Worm (Caenorhabditis elegans) whole organism, midembryonic: ENCODE measurements around the gene nhr-68.

Source experiments
- T22C8.4 ChIP-seq: fragments of 200-800 bp; sonication (Bioruptor generic); IDR thresholded peaks from 2 replicates; pipeline ENCODE4 v1.3.6; 2022; ENCODE audit warnings: missing genetic modification characterization, missing compliant biosample characterization
- cog-1 ChIP-seq: sonication (generic microtip); optimal IDR thresholded peaks from 2 replicates; lab custom pipeline; 2016; ENCODE audit warnings: missing genetic modification characterization, missing compliant biosample characterization
- flt-1 ChIP-seq: fragments of 200-800 bp; sonication (Bioruptor generic); IDR thresholded peaks from 2 replicates; pipeline ENCODE4 v1.3.6; 2022; ENCODE audit warnings: missing genetic modification characterization, missing compliant biosample characterization
- klf-2 ChIP-seq: fragments of 200-800 bp; sonication (Bioruptor generic); conservative IDR thresholded peaks from 2 replicates; pipeline ENCODE4 v1.3.6; 2022; ENCODE audit warnings: missing genetic modification reagents, missing genetic modification characterization, missing compliant biosample characterization
- med-1 ChIP-seq: sonication (generic microtip); optimal IDR thresholded peaks from 2 replicates; lab custom pipeline; 2017; ENCODE audit warnings: missing genetic modification characterization, mild to moderate bottlenecking, missing compliant biosample characterization, antibody characterized with exemption, missing genetic modification reagents; ENCODE audit not compliant: insufficient read depth
- ref-1 ChIP-seq: fragments of 200-800 bp; sonication (Bioruptor generic); conservative IDR thresholded peaks from 2 replicates; pipeline ENCODE4 v1.3.6; 2022; ENCODE audit warnings: missing genetic modification reagents, missing genetic modification characterization, missing compliant biosample characterization
- tab-1 ChIP-seq: fragments of 200-800 bp; sonication (Bioruptor generic); IDR thresholded peaks from 2 replicates; pipeline ENCODE4 v1.3.6; 2022; ENCODE audit warnings: missing genetic modification characterization, missing compliant biosample characterization
- ztf-23 ChIP-seq: fragments of 200-800 bp; sonication (Bioruptor generic); IDR thresholded peaks from 2 replicates; pipeline ENCODE4 v1.3.6; 2022; ENCODE audit warnings: missing genetic modification reagents, missing genetic modification characterization, missing compliant biosample characterization
- ztf-29 ChIP-seq: fragments of 200-800 bp; sonication (Bioruptor generic); IDR thresholded peaks from 2 replicates; pipeline ENCODE4 v1.3.6; 2022; ENCODE audit warnings: missing genetic modification reagents, missing genetic modification characterization, missing compliant biosample characterization

Gene nhr-68

DNA sequence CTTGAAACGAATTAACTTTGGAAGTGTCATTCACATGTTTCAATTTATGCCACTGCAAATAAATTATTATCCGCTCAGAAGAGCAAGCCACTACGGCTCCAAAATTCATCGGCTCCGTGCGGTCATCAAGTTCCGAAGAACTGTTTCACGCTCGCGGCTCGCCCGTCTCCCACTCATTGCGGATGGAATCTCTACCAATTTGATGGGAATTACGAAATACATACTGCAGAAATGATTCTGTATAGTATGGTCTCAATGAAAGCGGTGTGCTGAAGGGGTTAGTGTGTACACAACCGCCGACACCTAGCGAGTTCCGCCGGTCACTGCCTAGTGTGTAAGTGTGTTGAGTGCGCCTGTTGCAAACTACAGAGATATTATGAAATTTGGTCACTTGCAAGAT is 11.9 kb downstream of the nhr-68 start:
- TF ChIP-seq T22C8.4: no peak
- no peak for TF ChIP-seq ref-1

DNA sequence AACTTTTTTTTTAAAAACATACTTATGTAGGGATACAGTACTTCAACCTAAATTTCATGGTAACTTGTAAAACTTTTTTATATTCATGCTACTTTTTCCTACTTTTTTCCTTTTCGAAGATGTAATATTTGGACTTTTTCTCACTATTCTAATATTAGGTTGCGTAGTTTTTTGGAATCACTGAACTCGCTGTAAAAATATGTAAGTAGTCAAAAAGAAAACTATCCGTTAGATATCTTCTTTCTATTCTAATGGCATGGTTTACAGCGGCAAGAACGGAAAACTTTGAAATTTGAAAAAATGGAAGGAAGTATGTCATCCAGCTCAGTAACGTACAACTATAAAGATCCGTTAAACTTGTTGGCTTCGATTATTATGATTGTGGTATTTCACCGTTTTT is 16.2 kb downstream of the nhr-68 start, which contains the start of gene srx-82:
srx-82 (plus strand) TSS at position 301 of the 400 bp plus-strand sequence.
- TF ChIP-seq klf-2 (GFP tag; lab: Robert Waterston, UW) (no peak), ztf-29 (GFP tag; lab: Robert Waterston, UW) (no peak), tab-1 (no peak), cog-1 (tag; lab: Kevin White, UChicago) (no peak), ref-1 (no peak), T22C8.4 (no peak), flt-1 (GFP tag; lab: Robert Waterston, UW) (no peak), ztf-23 (no peak), med-1 (GFP tag; lab: Kevin White, UChicago) (no peak)

DNA sequence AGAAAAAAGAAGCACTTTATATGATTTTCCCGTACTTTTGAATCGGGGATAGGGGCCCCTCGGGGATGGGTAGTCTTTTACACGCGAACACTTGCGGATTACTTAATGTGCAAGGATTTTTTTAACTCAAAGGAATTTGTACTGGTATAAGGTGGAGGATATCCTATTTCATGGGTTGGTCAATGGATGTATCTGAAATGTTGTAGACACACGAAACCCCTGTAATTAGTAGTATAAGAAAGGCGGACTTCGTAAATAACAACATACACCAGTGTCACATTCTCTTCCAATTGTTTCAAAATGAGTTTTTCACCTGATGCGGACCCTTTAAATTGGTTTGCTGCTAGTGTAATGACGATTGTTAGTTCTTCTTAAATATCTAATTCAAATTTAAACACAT is 20.2 kb downstream of the nhr-68 start, which contains the start of gene srx-80:
srx-80 (plus strand) TSS at position 301 of the 400 bp plus-strand sequence.
- TF ChIP-seq ref-1 (no peak), med-1 (GFP tag; lab: Kevin White, UChicago) (no peak), cog-1 (tag; lab: Kevin White, UChicago) (no peak), flt-1 (GFP tag; lab: Robert Waterston, UW) (no peak), ztf-29 (GFP tag; lab: Robert Waterston, UW) (no peak), ztf-23 (no peak), tab-1 (no peak), klf-2 (GFP tag; lab: Robert Waterston, UW) (no peak), T22C8.4 (no peak)

DNA sequence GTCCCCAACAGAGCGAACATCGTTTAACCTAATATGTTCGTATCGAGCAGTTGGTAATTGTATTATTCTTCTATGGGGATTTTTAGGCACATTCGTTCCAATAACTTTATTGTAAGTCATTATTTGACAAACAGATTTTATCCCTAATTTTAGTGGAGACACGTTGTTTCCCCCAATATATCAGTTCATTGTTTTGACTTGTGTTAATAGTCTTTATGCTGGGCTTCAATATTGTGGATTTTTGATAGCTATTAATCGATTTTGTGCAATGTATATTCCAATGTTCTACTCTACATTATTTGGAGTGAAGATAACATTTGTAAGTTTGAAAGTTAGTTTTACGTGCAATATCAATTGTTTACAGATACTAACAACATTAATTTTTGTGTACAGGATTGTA is 20.6 kb downstream of the nhr-68 start:
- TF ChIP-seq ref-1 (no peak), ztf-29 (GFP tag; lab: Robert Waterston, UW) (no peak), med-1 (GFP tag; lab: Kevin White, UChicago) (no peak), T22C8.4 (no peak), flt-1 (GFP tag; lab: Robert Waterston, UW) (no peak), klf-2 (GFP tag; lab: Robert Waterston, UW) (no peak), ztf-23 (no peak), tab-1 (no peak), cog-1 (tag; lab: Kevin White, UChicago) (no peak)

DNA sequence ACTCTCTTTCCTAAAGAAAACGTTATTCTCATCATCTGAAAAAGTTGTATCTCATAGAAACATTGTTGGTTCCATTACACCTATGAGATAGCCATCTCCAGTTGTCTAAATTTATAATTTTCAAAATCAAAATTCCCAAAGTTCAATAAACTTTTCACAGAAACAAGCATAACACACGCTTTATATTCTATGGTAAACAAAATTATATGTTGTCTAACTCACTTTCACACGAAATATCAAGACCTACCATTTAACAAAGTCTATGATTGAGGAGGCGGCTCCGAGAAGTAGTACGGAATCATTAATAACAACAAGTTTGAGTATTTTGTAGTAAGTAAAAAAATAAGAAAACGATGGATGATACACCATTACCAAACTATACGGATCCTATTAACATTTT is 25.6 kb downstream of the nhr-68 start, which contains the start of gene srx-84:
srx-84 (plus strand) TSS at position 301 of the 400 bp plus-strand sequence.
- TF ChIP-seq ref-1: no peak
- TF ChIP-seq ztf-23: no peak
- TF ChIP-seq med-1 (GFP tag; lab: Kevin White, UChicago): no peak
- no peak for TF ChIP-seq ztf-29 (GFP tag; lab: Robert Waterston, UW)
- no peak for TF ChIP-seq T22C8.4
- TF ChIP-seq cog-1 (tag; lab: Kevin White, UChicago): no peak
- no peak for TF ChIP-seq tab-1
- no peak for TF ChIP-seq klf-2 (GFP tag; lab: Robert Waterston, UW)
- no peak for TF ChIP-seq flt-1 (GFP tag; lab: Robert Waterston, UW)

DNA sequence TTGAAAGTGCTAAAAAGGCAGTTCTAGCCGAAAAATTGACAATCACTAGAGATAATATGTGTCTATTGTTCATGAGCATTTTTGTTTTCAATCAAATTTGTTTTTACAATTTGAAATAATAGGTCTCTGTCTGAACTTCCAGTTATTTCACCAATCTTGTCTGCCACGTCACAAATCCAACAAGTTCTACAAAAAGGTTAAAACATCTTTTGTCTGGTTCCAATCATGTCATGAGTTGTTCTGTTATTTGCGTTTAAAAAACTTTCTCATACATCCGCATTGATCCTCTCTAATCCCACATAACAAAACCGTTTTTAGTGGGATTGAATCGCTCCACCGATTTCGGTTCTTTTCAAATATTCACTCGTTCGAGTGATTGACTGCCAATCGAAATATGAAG is 27.6 kb downstream of the nhr-68 start, which contains the start of gene F35B12.9:
F35B12.9 (plus strand) TSS at position 372 of the 400 bp plus-strand sequence.
- TF ChIP-seq flt-1 (GFP tag; lab: Robert Waterston, UW) (no peak), med-1 (GFP tag; lab: Kevin White, UChicago) (no peak), T22C8.4 (no peak), tab-1 (no peak), ref-1 (no peak), ztf-29 (GFP tag; lab: Robert Waterston, UW) (no peak)

DNA sequence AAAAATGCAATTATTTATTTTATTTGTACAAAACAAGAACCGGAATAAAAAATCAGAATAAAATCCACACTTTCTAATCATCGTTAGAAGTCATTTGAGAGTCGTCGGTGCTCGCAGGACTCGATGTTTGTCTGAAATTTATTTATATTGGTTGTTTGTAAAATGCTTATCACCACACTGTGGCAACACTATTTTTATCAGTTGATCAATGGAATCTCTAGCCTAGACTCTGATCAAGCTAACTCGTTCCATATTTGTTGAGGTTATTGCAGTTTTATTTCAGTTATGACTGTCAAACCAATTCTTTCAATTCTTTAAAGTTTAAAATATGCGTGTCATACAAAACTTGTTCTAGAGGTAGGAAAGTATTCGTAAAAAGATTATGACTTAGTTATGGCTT is 31.2 kb downstream of the nhr-68 start, which contains the start of gene dhs-20:
dhs-20 (minus strand) TSS at position 80 of the 400 bp plus-strand sequence.
- TF ChIP-seq flt-1 (GFP tag; lab: Robert Waterston, UW) (no peak), tab-1 (no peak), ref-1 (no peak), klf-2 (GFP tag; lab: Robert Waterston, UW) (no peak), cog-1 (tag; lab: Kevin White, UChicago) (no peak), T22C8.4 (no peak), ztf-23 (no peak), ztf-29 (GFP tag; lab: Robert Waterston, UW) (no peak), med-1 (GFP tag; lab: Kevin White, UChicago) (no peak)

DNA sequence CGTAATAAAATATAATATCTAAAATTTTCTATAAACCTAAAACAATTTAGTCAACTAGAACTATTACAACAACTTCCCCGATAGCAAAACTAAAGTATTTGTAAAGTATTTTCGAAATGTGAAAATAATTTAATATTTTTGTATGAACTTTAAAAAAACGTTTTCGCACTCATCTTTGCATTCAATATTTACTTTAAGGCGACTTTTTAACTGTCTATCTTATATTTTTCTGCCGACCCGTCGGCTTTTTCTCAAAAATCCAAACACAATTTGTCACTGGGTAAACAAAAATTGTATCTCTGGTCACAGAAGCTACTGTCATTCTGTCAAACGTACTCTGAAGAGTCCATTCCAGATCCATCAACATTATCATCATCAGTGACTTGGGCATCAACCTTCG is 32.0 kb downstream of the nhr-68 start:
- TF ChIP-seq klf-2 (GFP tag; lab: Robert Waterston, UW) (no peak), ref-1 (no peak), ztf-23 (no peak), tab-1 (no peak), cog-1 (tag; lab: Kevin White, UChicago) (no peak), med-1 (GFP tag; lab: Kevin White, UChicago) (no peak), flt-1 (GFP tag; lab: Robert Waterston, UW) (no peak)

DNA sequence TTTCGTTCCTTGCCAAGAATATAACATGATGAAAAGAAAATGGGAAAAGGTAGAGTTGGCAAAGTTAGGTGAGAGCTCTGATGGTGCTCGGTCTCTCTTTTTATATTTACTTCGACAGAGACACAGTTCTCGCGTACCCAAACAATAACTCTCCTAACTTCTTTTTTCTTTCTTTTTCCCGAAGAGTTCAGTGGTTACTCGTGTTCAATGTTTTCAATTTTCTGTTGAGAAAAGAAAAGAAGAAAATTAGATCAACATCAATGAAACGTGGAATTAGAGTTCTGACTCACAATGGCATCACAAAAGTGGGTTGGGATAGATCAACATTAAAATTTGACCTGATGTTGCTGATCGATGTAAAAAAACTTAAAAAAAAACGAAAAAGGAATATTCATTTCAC is 33.2 kb downstream of the nhr-68 start, which contains the start of gene idpp-16:
idpp-16 (minus strand) TSS at position 101 of the 400 bp plus-strand sequence.
- TF ChIP-seq tab-1: no peak
- TF ChIP-seq ref-1: no peak
- no peak for TF ChIP-seq cog-1 (tag; lab: Kevin White, UChicago)
- no peak for TF ChIP-seq ztf-29 (GFP tag; lab: Robert Waterston, UW)
- TF ChIP-seq klf-2 (GFP tag; lab: Robert Waterston, UW): no peak
- TF ChIP-seq flt-1 (GFP tag; lab: Robert Waterston, UW): no peak
- TF ChIP-seq ztf-23: no peak
- TF ChIP-seq T22C8.4: no peak
- no peak for TF ChIP-seq med-1 (GFP tag; lab: Kevin White, UChicago)

DNA sequence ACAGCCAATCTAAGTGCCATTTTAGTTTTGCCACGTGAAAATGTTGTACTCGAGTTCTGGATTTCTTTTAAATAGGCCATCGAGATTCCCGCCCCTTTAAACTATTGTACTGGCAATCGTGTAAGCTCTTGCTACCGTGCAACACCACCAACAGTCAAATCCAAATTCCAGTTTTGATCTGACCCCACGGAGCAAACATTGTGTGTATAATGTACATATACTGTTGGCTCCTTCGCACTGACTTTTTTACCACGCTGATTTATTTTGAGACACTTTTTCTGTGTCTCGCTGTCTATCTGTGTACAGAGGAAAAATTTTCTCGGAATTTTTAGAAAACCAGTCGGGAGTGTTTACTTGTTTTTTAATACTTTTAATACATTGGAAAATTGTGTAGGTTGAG is 36.8 kb downstream of the nhr-68 start, which contains the start of gene piit-1:
piit-1 (minus strand) TSS at position 101 of the 400 bp plus-strand sequence.
- TF ChIP-seq ztf-29 (GFP tag; lab: Robert Waterston, UW): no peak
- TF ChIP-seq ztf-23: no peak
- TF ChIP-seq ref-1: no peak
- no peak for TF ChIP-seq cog-1 (tag; lab: Kevin White, UChicago)
- TF ChIP-seq med-1 (GFP tag; lab: Kevin White, UChicago): no peak
- TF ChIP-seq tab-1: no peak
- TF ChIP-seq flt-1 (GFP tag; lab: Robert Waterston, UW): no peak
- TF ChIP-seq klf-2 (GFP tag; lab: Robert Waterston, UW): no peak
- no peak for TF ChIP-seq T22C8.4
